Fruit fly (Drosophila melanogaster) whole organism, embryonic: Measurements from ENCODE around the gene CG4291.

Source experiments
- Dll ChIP-seq: fragments of 200-800 bp; sonication (Bioruptor generic); IDR thresholded peaks from 4 replicates; pipeline ENCODE4 v1.3.6; 2022; ENCODE audit warnings: missing biosample characterization, missing genetic modification characterization; ENCODE audit not compliant: partially characterized antibody
- E2f1 ChIP-seq: fragments of 200-800 bp; sonication (Bioruptor generic); IDR thresholded peaks from 2 replicates; pipeline ENCODE4 v1.3.6; 2022; ENCODE audit warnings: missing biosample characterization, missing genetic modification characterization
- h ChIP-seq: fragments of >200 bp; optimal IDR thresholded peaks from 2 replicates; lab custom pipeline; 2017
- ssp ChIP-seq: fragments of 200-800 bp; sonication (Bioruptor generic); IDR thresholded peaks from 2 replicates; pipeline ENCODE4 v1.3.6; 2022; ENCODE audit warnings: missing biosample characterization, missing genetic modification characterization

- TF ChIP-seq E2f1 (GFP tag; lab: Robert Waterston, UW) = no peak
- TF ChIP-seq h (lab: Kevin White, UChicago) = no peak
- TF ChIP-seq Dll (GFP tag; lab: Robert Waterston, UW) = no peak
- TF ChIP-seq ssp (GFP tag; lab: Robert Waterston, UW) = no peak
These were observed 14.5 kb downstream of the CG4291 start for dm6 chr2L:837989-838388.
